Worm (Caenorhabditis elegans) whole organism, young adult: ENCODE results near the gene Y7A5A.10.

Experiments used
- ceh-79 ChIP-seq: sonication (generic microtip); optimal IDR thresholded peaks from 2 replicates; lab custom pipeline; 2017; ENCODE audit warnings: mild to moderate bottlenecking, missing genetic modification characterization, missing compliant biosample characterization
- chd-7 ChIP-seq: sonication (generic microtip); optimal IDR thresholded peaks from 2 replicates; lab custom pipeline; 2016; ENCODE audit warnings: mild to moderate bottlenecking, missing genetic modification characterization, moderate library complexity, missing compliant biosample characterization
- lin-35 ChIP-seq, 3 experiments: fragments of 150-350 bp in 2 of 3; sonication (generic microtip) in 1 of 3; optimal IDR thresholded peaks; 2 replicates each; lab custom pipeline; 2014 to 2018; ENCODE audit warnings: missing biosample characterization in 3 of 3, missing genetic modification characterization in 3 of 3, missing genetic modification reagents in 3 of 3
- nfya-2 ChIP-seq: fragments of 200-800 bp; sonication (Bioruptor generic); IDR thresholded peaks from 2 replicates; pipeline ENCODE4 v1.3.6; 2022; ENCODE audit warnings: missing genetic modification reagents, missing genetic modification characterization, missing compliant biosample characterization
- snpc-4 ChIP-seq, 5 experiments: fragments of 150-350 bp in 1 of 5; sonication (generic microtip) in 4 of 5; optimal IDR thresholded peaks; 2 replicates each; lab custom pipeline; 2014 to 2018; ENCODE audit warnings: missing genetic modification characterization in 5 of 5, missing biosample characterization in 3 of 5, antibody characterized with exemption in 2 of 5, mild to moderate bottlenecking in 2 of 5, missing compliant biosample characterization in 2 of 5, missing genotype in 2 of 5, moderate library complexity in 2 of 5, missing genetic modification reagents in 1 of 5
- ztf-26 ChIP-seq: sonication (generic microtip); optimal IDR thresholded peaks from 2 replicates; lab custom pipeline; 2017; ENCODE audit warnings: missing genetic modification characterization, missing compliant biosample characterization

- TF ChIP-seq ztf-26 (tag; lab: Kevin White, UChicago) (no peak), lin-35 (GFP tag; optimal IDR thresholded peaks at IDR 0.05; lab: Kevin White, UChicago) (no peak), nfya-2 (GFP tag; lab: Robert Waterston, UW) (no peak), snpc-4 (GFP tag; optimal IDR thresholded peaks at IDR 0.05; lab: Kevin White, UChicago) (no peak), snpc-4 (tag; optimal IDR thresholded peaks at IDR 0.05; lab: Kevin White, UChicago) (no peak), chd-7 (tag; lab: Kevin White, UChicago) (no peak), ceh-79 (tag; lab: Kevin White, UChicago) (no peak)
Measured at ce11 chrX:15811341-15811740, 16.5 kb upstream of the Y7A5A.10 start.
